Worm (Caenorhabditis elegans) whole organism, mixed stage, embryonic: Measurements from ENCODE around the gene F01F1.3.

Source experiments
- M03D4.4 ChIP-seq: sonication (generic microtip); optimal IDR thresholded peaks from 2 replicates; lab custom pipeline; 2017; ENCODE audit warnings: mild to moderate bottlenecking, missing genetic modification characterization, missing compliant biosample characterization
- blmp-1 ChIP-seq: fragments of 150-350 bp; optimal IDR thresholded peaks from 2 replicates; lab custom pipeline; 2014; ENCODE audit warnings: missing biosample characterization, missing genetic modification characterization
- ceh-39 ChIP-seq: fragments of 150-350 bp; optimal IDR thresholded peaks from 2 replicates; lab custom pipeline; 2014; ENCODE audit warnings: missing biosample characterization, missing genetic modification characterization
- ceh-43 ChIP-seq: fragments of 200-800 bp; sonication (Bioruptor generic); optimal IDR thresholded peaks from 2 replicates; lab custom pipeline; 2018; ENCODE audit warnings: mild to moderate bottlenecking, missing genetic modification characterization, moderate library complexity, missing compliant biosample characterization
- ces-1 ChIP-seq: fragments of 150-350 bp; optimal IDR thresholded peaks from 2 replicates; lab custom pipeline; 2014; ENCODE audit warnings: missing biosample characterization, missing genetic modification reagents, missing genetic modification characterization
- cnd-1 ChIP-seq: fragments of 200-800 bp; sonication (Bioruptor generic); optimal IDR thresholded peaks from 2 replicates; lab custom pipeline; 2018; ENCODE audit warnings: mild to moderate bottlenecking, missing genetic modification characterization, missing compliant biosample characterization
- drap-1 ChIP-seq: fragments of 200-800 bp; sonication (Bioruptor generic); optimal IDR thresholded peaks from 3 replicates; lab custom pipeline; 2018; ENCODE audit warnings: mild to moderate bottlenecking, missing genetic modification characterization, missing compliant biosample characterization
- elt-1 ChIP-seq: sonication (generic microtip); optimal IDR thresholded peaks from 2 replicates; lab custom pipeline; 2017; ENCODE audit warnings: missing genetic modification characterization, mild to moderate bottlenecking, missing compliant biosample characterization, antibody characterized with exemption, moderate library complexity, borderline replicate concordance; ENCODE audit not compliant: insufficient read depth
- elt-3 ChIP-seq: fragments of 150-350 bp; optimal IDR thresholded peaks from 2 replicates; lab custom pipeline; 2014; ENCODE audit warnings: missing biosample characterization, missing genetic modification characterization
- ham-2 ChIP-seq: fragments of 200-800 bp; sonication (Bioruptor generic); optimal IDR thresholded peaks from 2 replicates; lab custom pipeline; 2018; ENCODE audit warnings: mild to moderate bottlenecking, missing genetic modification characterization, missing compliant biosample characterization
- hlh-1 ChIP-seq: fragments of 150-350 bp; optimal IDR thresholded peaks from 2 replicates; lab custom pipeline; 2014; ENCODE audit warnings: missing biosample characterization, missing genetic modification reagents, missing genetic modification characterization
- lin-13 ChIP-seq: fragments of 150-350 bp; optimal IDR thresholded peaks from 2 replicates; lab custom pipeline; 2014; ENCODE audit warnings: missing biosample characterization, missing genetic modification characterization
- lsy-2 ChIP-seq: fragments of 150-350 bp; optimal IDR thresholded peaks from 2 replicates; lab custom pipeline; 2014; ENCODE audit warnings: missing biosample characterization, missing genetic modification characterization
- mep-1 ChIP-seq: fragments of 150-350 bp; optimal IDR thresholded peaks from 2 replicates; lab custom pipeline; 2017; ENCODE audit warnings: missing biosample characterization, missing genetic modification reagents, missing genetic modification characterization, inconsistent platforms
- mls-2 ChIP-seq: sonication (generic microtip); optimal IDR thresholded peaks from 2 replicates; lab custom pipeline; 2016; ENCODE audit warnings: mild to moderate bottlenecking, missing genetic modification characterization, moderate library complexity, missing compliant biosample characterization
- nhr-12 ChIP-seq: fragments of 150-350 bp; optimal IDR thresholded peaks from 2 replicates; lab custom pipeline; 2014; ENCODE audit warnings: missing biosample characterization, missing genetic modification characterization
- nhr-2 ChIP-seq: fragments of 150-350 bp; optimal IDR thresholded peaks from 2 replicates; lab custom pipeline; 2014; ENCODE audit warnings: missing biosample characterization, missing genetic modification characterization
- nhr-237 ChIP-seq: fragments of 150-350 bp; optimal IDR thresholded peaks from 2 replicates; lab custom pipeline; 2014; ENCODE audit warnings: missing biosample characterization, missing genetic modification characterization
- nhr-28 ChIP-seq: fragments of 150-350 bp; optimal IDR thresholded peaks from 2 replicates; lab custom pipeline; 2014; ENCODE audit warnings: missing biosample characterization, missing genetic modification characterization
- nhr-76 ChIP-seq: sonication (generic microtip); optimal IDR thresholded peaks from 2 replicates; lab custom pipeline; 2017; ENCODE audit warnings: missing biosample characterization, missing genetic modification characterization
- pha-4 ChIP-seq: fragments of 150-350 bp; optimal IDR thresholded peaks from 2 replicates; lab custom pipeline; 2018; ENCODE audit warnings: missing biosample characterization, missing genetic modification reagents, missing genetic modification characterization
- sem-2 ChIP-seq: fragments of 200-800 bp; sonication (Bioruptor generic); optimal IDR thresholded peaks from 2 replicates; lab custom pipeline; 2018; ENCODE audit warnings: mild to moderate bottlenecking, missing genetic modification characterization, missing compliant biosample characterization
- snpc-4 ChIP-seq: fragments of 150-350 bp; optimal IDR thresholded peaks from 2 replicates; lab custom pipeline; 2014; ENCODE audit warnings: missing biosample characterization, missing genetic modification characterization
- tbx-8 ChIP-seq: fragments of 200-800 bp; sonication (Bioruptor generic); optimal IDR thresholded peaks from 2 replicates; lab custom pipeline; 2018; ENCODE audit warnings: mild to moderate bottlenecking, missing genetic modification characterization, moderate library complexity, missing compliant biosample characterization
- unc-120 ChIP-seq: sonication (generic microtip); optimal IDR thresholded peaks from 2 replicates; lab custom pipeline; 2017; ENCODE audit warnings: missing genetic modification characterization, missing compliant biosample characterization; ENCODE audit not compliant: poor library complexity, severe bottlenecking
- unc-39 ChIP-seq: fragments of 150-350 bp; optimal IDR thresholded peaks from 2 replicates; lab custom pipeline; 2014; ENCODE audit warnings: missing biosample characterization, missing genetic modification characterization
- unc-62 ChIP-seq: fragments of 150-350 bp; optimal IDR thresholded peaks from 2 replicates; lab custom pipeline; 2014; ENCODE audit warnings: missing biosample characterization, missing genetic modification reagents, missing genetic modification characterization
- zip-8 ChIP-seq: fragments of 150-350 bp; optimal IDR thresholded peaks from 2 replicates; lab custom pipeline; 2014; ENCODE audit warnings: missing biosample characterization, missing genetic modification characterization
- ztf-11 ChIP-seq: fragments of 150-350 bp; optimal IDR thresholded peaks from 2 replicates; lab custom pipeline; 2014; ENCODE audit warnings: missing biosample characterization, missing genetic modification characterization

The F01F1.3 gene

ce11 chrIII:5900709-5901108, 29.0 kb downstream of the F01F1.3 start:
- TF ChIP-seq ceh-43 (GFP tag; lab: Kevin White, UChicago) (no peak), zip-8 (tag; lab: Kevin White, UChicago) (peak; percentile 92), ceh-39 (tag; lab: Kevin White, UChicago) (peak; percentile 96), nhr-2 (peak; percentile 85)

DNA sequence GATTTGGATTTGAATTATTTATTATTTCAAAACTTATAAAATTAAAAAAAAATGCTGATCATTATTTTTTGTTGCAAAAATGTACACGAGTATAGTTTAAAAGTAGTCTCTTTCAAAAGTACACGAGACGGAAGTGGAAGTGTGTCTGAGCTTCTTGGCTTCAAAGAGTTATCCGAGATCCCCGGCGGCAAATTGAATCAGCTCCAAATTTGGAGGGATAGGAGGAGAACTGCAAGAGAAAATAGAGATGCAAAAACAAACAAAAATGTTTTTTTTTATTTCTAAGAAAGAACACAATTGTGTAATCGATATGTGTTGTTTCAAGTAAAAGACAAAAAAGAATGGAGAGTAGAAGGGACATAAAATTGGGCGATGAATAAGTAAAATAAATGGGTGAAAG, 30.8 kb downstream of the F01F1.3 start:
- peak; percentile 82 for TF ChIP-seq ces-1 (GFP tag; lab: Kevin White, UChicago)
- TF ChIP-seq mls-2 (tag; lab: Kevin White, UChicago), result no peak
- TF ChIP-seq nhr-2, result no peak
- TF ChIP-seq snpc-4 (tag; lab: Kevin White, UChicago), result no peak

DNA sequence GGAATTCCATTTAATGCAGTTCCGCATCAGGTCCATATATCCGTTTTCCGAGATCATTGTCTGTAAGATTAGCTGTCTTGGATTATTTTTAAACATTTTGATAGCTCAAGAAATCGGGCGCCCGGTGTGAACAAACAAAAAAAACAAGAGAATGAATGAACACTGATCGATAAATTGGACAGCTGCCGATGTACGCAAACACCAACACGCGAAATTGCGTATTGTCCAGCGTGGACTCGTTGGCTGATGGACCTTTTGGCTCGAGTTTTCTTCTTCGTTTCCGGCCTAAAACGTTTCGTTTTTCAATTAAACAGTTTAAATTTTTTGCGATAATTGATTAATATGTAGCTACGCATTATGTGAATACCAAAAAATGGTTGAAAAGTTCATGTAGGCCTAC, 34.3 kb downstream of the F01F1.3 start, which contains the start of gene dpff-1:
Gene dpff-1, minus strand, starts transcription at position 288 of the 400 bp plus-strand sequence.
- TF ChIP-seq cnd-1 (peak; percentile 7), pha-4 (tag; lab: Kevin White, UChicago) (peak; percentile 29), mep-1 (tag; lab: Kevin White, UChicago) (peak; percentile 2), elt-1 (no peak), ceh-39 (tag; lab: Kevin White, UChicago) (peak; percentile 67), hlh-1 (tag; lab: Kevin White, UChicago) (peak; percentile 70), zip-8 (tag; lab: Kevin White, UChicago) (no peak), ceh-43 (GFP tag; lab: Kevin White, UChicago) (peak; percentile 50), lin-13 (tag; lab: Kevin White, UChicago) (peak; percentile 27)

- TF ChIP-seq nhr-12 (tag; lab: Kevin White, UChicago) (no peak), unc-62 (no peak)
Observed at ce11 chrIII:5906749-5907148, 35.0 kb downstream of the F01F1.3 start, which contains the start of gene erd-2.2. Gene erd-2.2, plus strand, starts transcription at chrIII:5907049.

- TF ChIP-seq pha-4 (tag; lab: Kevin White, UChicago) (no peak), zip-8 (tag; lab: Kevin White, UChicago) (no peak), snpc-4 (tag; lab: Kevin White, UChicago) (no peak), lsy-2 (tag; lab: Kevin White, UChicago) (no peak), nhr-28 (tag; lab: Kevin White, UChicago) (no peak)
Observed at ce11 chrIII:5908408-5908807, 36.7 kb downstream of the F01F1.3 start, which contains the start of gene C28H8.3. Gene C28H8.3, plus strand, starts transcription at chrIII:5908700.

- no peak for TF ChIP-seq hlh-1 (tag; lab: Kevin White, UChicago)
- TF ChIP-seq, all 35 proteins: peak for 0
Observed at ce11 chrIII:5914717-5915116, 43.0 kb downstream of the F01F1.3 start.

DNA sequence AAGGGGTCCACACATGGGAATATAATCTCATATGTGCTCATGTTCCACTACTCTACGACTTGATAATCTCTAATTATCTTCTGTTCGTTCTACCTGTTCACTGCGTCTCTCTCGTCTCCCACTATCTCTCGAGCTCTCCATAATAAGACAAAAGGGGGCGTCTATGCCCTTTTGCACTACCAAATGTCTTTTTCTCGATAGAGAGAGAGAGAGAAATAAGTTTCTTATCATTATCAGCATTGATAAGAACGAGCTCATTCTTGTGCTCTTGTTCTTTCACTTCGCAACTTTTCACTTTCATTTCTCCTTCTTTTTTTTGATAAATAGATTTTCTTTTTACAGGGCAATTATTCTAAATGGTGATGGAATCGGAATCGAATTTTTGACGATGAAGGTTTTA, 44.2 kb downstream of the F01F1.3 start:
- TF ChIP-seq nhr-76 (tag; lab: Kevin White, UChicago) (no peak), unc-39 (tag; lab: Kevin White, UChicago) (no peak), nhr-2 (no peak), tbx-8 (GFP tag; lab: Kevin White, UChicago) (no peak), nhr-237 (no peak), elt-3 (no peak), ceh-39 (tag; lab: Kevin White, UChicago) (no peak), ztf-11 (tag; lab: Kevin White, UChicago) (no peak), elt-1 (no peak), unc-120 (tag; lab: Kevin White, UChicago) (no peak), sem-2 (no peak), blmp-1 (no peak)

ce11 chrIII:5917365-5917958, 45.7 kb downstream of the F01F1.3 start:
- TF ChIP-seq tbx-8 (GFP tag; lab: Kevin White, UChicago), result no peak
- no peak for TF ChIP-seq M03D4.4 (tag; lab: Kevin White, UChicago)
- TF ChIP-seq lsy-2 (tag; lab: Kevin White, UChicago), result no peak
- no peak for TF ChIP-seq lin-13 (tag; lab: Kevin White, UChicago)
- TF ChIP-seq nhr-12 (tag; lab: Kevin White, UChicago), result no peak
- no peak for TF ChIP-seq unc-120 (tag; lab: Kevin White, UChicago)
- TF ChIP-seq elt-3, result no peak
- no peak for TF ChIP-seq nhr-28 (tag; lab: Kevin White, UChicago)
- no peak for TF ChIP-seq nhr-76 (tag; lab: Kevin White, UChicago)
- TF ChIP-seq ztf-11 (tag; lab: Kevin White, UChicago), result no peak
- TF ChIP-seq drap-1 (GFP tag; lab: Kevin White, UChicago), result no peak
- TF ChIP-seq ham-2, result no peak
- TF ChIP-seq ces-1 (GFP tag; lab: Kevin White, UChicago), result no peak
- no peak for TF ChIP-seq sem-2
